Worm (Caenorhabditis elegans) whole organism, late embryonic: Measurements from ENCODE around the gene F17E9.15.

Source experiments
- T23F11.4 ChIP-seq: fragments of 200-800 bp; sonication (Bioruptor generic); optimal IDR thresholded peaks from 2 replicates; lab custom pipeline; 2018; ENCODE audit warnings: mild to moderate bottlenecking, missing genetic modification characterization, missing compliant biosample characterization
- ama-1 ChIP-seq: fragments of 150-350 bp; optimal IDR thresholded peaks from 2 replicates; lab custom pipeline; 2014
- ceh-22 ChIP-seq: sonication (generic microtip); optimal IDR thresholded peaks from 2 replicates; lab custom pipeline; 2017; ENCODE audit warnings: missing biosample characterization, missing genetic modification characterization
- ceh-31 ChIP-seq: sonication (generic microtip); optimal IDR thresholded peaks from 2 replicates; lab custom pipeline; 2016; ENCODE audit warnings: missing genetic modification characterization, missing compliant biosample characterization
- ceh-9 ChIP-seq: sonication (generic microtip); optimal IDR thresholded peaks from 2 replicates; lab custom pipeline; 2016; ENCODE audit warnings: mild to moderate bottlenecking, missing genetic modification characterization, inconsistent platforms, missing compliant biosample characterization
- dve-1 ChIP-seq: sonication (generic microtip); optimal IDR thresholded peaks from 2 replicates; lab custom pipeline; 2017; ENCODE audit warnings: antibody characterized with exemption, mild to moderate bottlenecking, missing genetic modification characterization, missing compliant biosample characterization
- fax-1 ChIP-seq: sonication (generic microtip); optimal IDR thresholded peaks from 2 replicates; lab custom pipeline; 2016; ENCODE audit warnings: missing genotype, missing genetic modification characterization, missing compliant biosample characterization
- hlh-6 ChIP-seq: sonication (generic microtip); optimal IDR thresholded peaks from 2 replicates; lab custom pipeline; 2016; ENCODE audit warnings: missing genotype, missing genetic modification characterization, missing compliant biosample characterization
- lin-11 ChIP-seq: fragments of 200-800 bp; sonication (Bioruptor generic); optimal IDR thresholded peaks from 2 replicates; lab custom pipeline; 2018; ENCODE audit warnings: mild to moderate bottlenecking, missing genetic modification characterization, missing compliant biosample characterization
- nfya-1 ChIP-seq: sonication (generic microtip); optimal IDR thresholded peaks from 2 replicates; lab custom pipeline; 2017; ENCODE audit warnings: missing genetic modification characterization, mild to moderate bottlenecking, missing compliant biosample characterization, antibody characterized with exemption, moderate library complexity
- ref-2 ChIP-seq: sonication (generic microtip); optimal IDR thresholded peaks from 2 replicates; lab custom pipeline; 2016; ENCODE audit warnings: missing genetic modification characterization, missing compliant biosample characterization
- tbx-7 ChIP-seq: sonication (generic microtip); optimal IDR thresholded peaks from 2 replicates; lab custom pipeline; 2016; ENCODE audit warnings: missing genotype, missing genetic modification characterization, missing compliant biosample characterization
- ztf-16 ChIP-seq: sonication (generic microtip); optimal IDR thresholded peaks from 2 replicates; lab custom pipeline; 2017; ENCODE audit warnings: missing genetic modification characterization, missing compliant biosample characterization

DNA sequence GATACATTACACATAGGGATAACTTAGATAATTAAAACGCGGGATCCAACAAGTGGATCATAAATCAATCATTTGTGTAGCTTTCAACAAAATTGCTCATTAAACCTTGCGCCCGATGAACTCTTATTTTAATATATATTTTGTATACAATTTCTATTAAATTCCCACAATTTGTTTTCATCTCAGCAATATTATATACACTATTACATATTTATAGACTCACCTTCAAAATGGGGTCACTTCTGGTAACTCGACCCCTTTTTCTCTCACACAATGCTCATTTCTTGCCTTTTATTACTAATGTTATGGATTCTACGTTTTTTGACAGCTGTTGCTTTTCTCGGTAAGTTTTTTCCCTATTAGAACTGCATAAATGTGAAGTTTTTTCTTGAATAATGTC lies 7.6 kb upstream of the F17E9.15 start, which contains the start of gene lgc-6:
- no peak for TF ChIP-seq ref-2 (tag; lab: Kevin White, UChicago)
- TF ChIP-seq ama-1 (lab: Kevin White, UChicago) = no peak
- TF ChIP-seq dve-1 (tag; lab: Kevin White, UChicago) = no peak
- TF ChIP-seq fax-1 (tag; lab: Kevin White, UChicago) = no peak
- TF ChIP-seq nfya-1 (tag; lab: Kevin White, UChicago) = no peak
- TF ChIP-seq T23F11.4 (GFP tag; lab: Kevin White, UChicago) = no peak
- TF ChIP-seq ceh-31 (tag; lab: Kevin White, UChicago) = no peak
- no peak for TF ChIP-seq ztf-16 (tag; lab: Kevin White, UChicago)
- TF ChIP-seq hlh-6 (tag; lab: Kevin White, UChicago) = no peak
- TF ChIP-seq ceh-9 (tag; lab: Kevin White, UChicago) = no peak
- no peak for TF ChIP-seq lin-11 (tag; lab: Kevin White, UChicago)
- TF ChIP-seq ceh-22 = no peak
- TF ChIP-seq tbx-7 (tag; lab: Kevin White, UChicago) = no peak
